Fruit fly (Drosophila melanogaster) whole organism, wandering third instar larva: ENCODE data around the gene Ssdp.

ENCODE experiments used
- Abd-B ChIP-seq: fragments of >200 bp; optimal IDR thresholded peaks from 2 replicates; lab custom pipeline; 2017; ENCODE audit warnings: missing biosample characterization, missing genetic modification characterization
- CG32264 ChIP-seq: fragments of 200-800 bp; sonication (Bioruptor generic); optimal IDR thresholded peaks from 2 replicates; lab custom pipeline; 2016; ENCODE audit warnings: missing biosample characterization, missing genetic modification characterization
- CG9705 ChIP-seq: fragments of 200-800 bp; sonication (Bioruptor generic); optimal IDR thresholded peaks from 2 replicates; lab custom pipeline; 2018; ENCODE audit warnings: missing biosample characterization, mild to moderate bottlenecking, missing genetic modification characterization
- CrebA ChIP-seq: fragments of 200-800 bp; sonication (Bioruptor generic); optimal IDR thresholded peaks from 2 replicates; lab custom pipeline; 2016; ENCODE audit warnings: missing biosample characterization, mild to moderate bottlenecking, missing genetic modification characterization, borderline replicate concordance
- Dfd ChIP-seq: fragments of >200 bp; optimal IDR thresholded peaks from 2 replicates; lab custom pipeline; 2017; ENCODE audit warnings: missing biosample characterization, missing genetic modification characterization
- Dif ChIP-seq: fragments of 200-275, 200-300 bp; sonication (Bioruptor generic); optimal IDR thresholded peaks from 2 replicates; lab custom pipeline; 2018; ENCODE audit warnings: missing biosample characterization, missing genetic modification characterization; ENCODE audit not compliant: partially characterized antibody
- GATAd ChIP-seq: sonication (Bioruptor generic); optimal IDR thresholded peaks from 2 replicates; lab custom pipeline; 2016; ENCODE audit warnings: missing biosample characterization, missing genetic modification characterization
- HLH106 ChIP-seq: fragments of 200-800 bp; optimal IDR thresholded peaks from 3 replicates; lab custom pipeline; 2019; ENCODE audit warnings: missing biosample characterization, mild to moderate bottlenecking, missing genetic modification characterization, moderate library complexity
- Hnf4 ChIP-seq: fragments of 200-800 bp; sonication (Bioruptor generic); optimal IDR thresholded peaks from 2 replicates; lab custom pipeline; 2016; ENCODE audit warnings: missing biosample characterization, mild to moderate bottlenecking, missing genetic modification characterization
- Hr78 ChIP-seq: fragments of >200 bp; optimal IDR thresholded peaks from 2 replicates; lab custom pipeline; 2017; ENCODE audit warnings: missing biosample characterization, missing genetic modification characterization
- Hr83 ChIP-seq: fragments of 200-300 bp; sonication (Bioruptor generic); optimal IDR thresholded peaks from 2 replicates; lab custom pipeline; 2016; ENCODE audit warnings: missing biosample characterization, mild to moderate bottlenecking, missing genetic modification characterization, moderate library complexity; ENCODE audit not compliant: poor library complexity, severe bottlenecking
- Jra ChIP-seq: sonication (Bioruptor generic); optimal IDR thresholded peaks from 2 replicates; lab custom pipeline; 2016; ENCODE audit warnings: missing biosample characterization, missing genetic modification characterization
- Mio ChIP-seq: sonication (Bioruptor generic); optimal IDR thresholded peaks from 2 replicates; lab custom pipeline; 2016; ENCODE audit warnings: missing biosample characterization, missing genetic modification characterization
- Myc ChIP-seq: fragments of >200 bp; optimal IDR thresholded peaks from 2 replicates; lab custom pipeline; 2017
- N ChIP-seq: fragments of >200 bp; optimal IDR thresholded peaks from 2 replicates; lab custom pipeline; 2018; ENCODE audit warnings: missing biosample characterization, missing external identifiers, missing genetic modification characterization
- OdsH ChIP-seq: fragments of 200-800 bp; sonication (Bioruptor generic); optimal IDR thresholded peaks from 2 replicates; lab custom pipeline; 2016; ENCODE audit warnings: missing biosample characterization, mild to moderate bottlenecking, missing genetic modification characterization
- Rel ChIP-seq, 2 experiments: fragments of 200-800 bp; sonication (Bioruptor generic) in 1 of 2; optimal IDR thresholded peaks; 2 replicates in 1 of 2; 3 replicates in 1 of 2; lab custom pipeline; 2016 to 2019; ENCODE audit warnings: mild to moderate bottlenecking in 2 of 2, missing biosample characterization in 2 of 2, missing genetic modification characterization in 2 of 2, moderate library complexity in 1 of 2
- Sp1 ChIP-seq: fragments of 200-800 bp; sonication (Bioruptor generic); optimal IDR thresholded peaks from 3 replicates; lab custom pipeline; 2019; ENCODE audit warnings: missing biosample characterization, mild to moderate bottlenecking, missing genetic modification characterization, moderate library complexity
- Vsx2 ChIP-seq: fragments of 200-300, 225-300 bp; sonication (Bioruptor generic); optimal IDR thresholded peaks from 2 replicates; lab custom pipeline; 2018; ENCODE audit warnings: missing biosample characterization, missing genetic modification characterization; ENCODE audit not compliant: partially characterized antibody
- br ChIP-seq: fragments of 200-800 bp; sonication (Bioruptor generic); optimal IDR thresholded peaks from 2 replicates; lab custom pipeline; 2016; ENCODE audit warnings: missing biosample characterization, missing genetic modification characterization
- brk ChIP-seq: fragments of 200-800 bp; sonication (Bioruptor generic); optimal IDR thresholded peaks from 2 replicates; lab custom pipeline; 2016; ENCODE audit warnings: missing biosample characterization, mild to moderate bottlenecking, missing genetic modification characterization
- dl ChIP-seq, 2 experiments: fragments of 175-275, 200-275 bp in 1 of 2; fragments of 200-275 bp in 1 of 2; sonication (Bioruptor generic); optimal IDR thresholded peaks; lab custom pipeline; 2018; ENCODE audit warnings: mild to moderate bottlenecking in 2 of 2, missing biosample characterization in 2 of 2, missing genetic modification characterization in 2 of 2, moderate library complexity in 2 of 2; ENCODE audit not compliant: partially characterized antibody in 2 of 2, insufficient read depth in 1 of 2
- dmrt93B ChIP-seq: fragments of 200-800 bp; sonication (Bioruptor generic); optimal IDR thresholded peaks from 2 replicates; lab custom pipeline; 2018; ENCODE audit warnings: missing biosample characterization, mild to moderate bottlenecking, missing genetic modification characterization
- dsf ChIP-seq: sonication (Bioruptor generic); optimal IDR thresholded peaks from 2 replicates; lab custom pipeline; 2016; ENCODE audit warnings: missing biosample characterization, missing genetic modification characterization, borderline replicate concordance
- ey ChIP-seq: fragments of 200-800 bp; sonication (Bioruptor generic); optimal IDR thresholded peaks from 2 replicates; lab custom pipeline; 2016; ENCODE audit warnings: missing biosample characterization, missing genetic modification characterization
- foxo ChIP-seq, 2 experiments: fragments of 200-800 bp; sonication (Bioruptor generic); optimal IDR thresholded peaks; 2 replicates in 1 of 2; 3 replicates in 1 of 2; lab custom pipeline; 2016 to 2017; ENCODE audit warnings: missing biosample characterization in 2 of 2, missing genetic modification characterization in 2 of 2
- fru ChIP-seq: fragments of 200-800 bp; sonication (Bioruptor generic); optimal IDR thresholded peaks from 3 replicates; lab custom pipeline; 2016; ENCODE audit warnings: missing biosample characterization, mild to moderate bottlenecking, missing genetic modification characterization
- h ChIP-seq: fragments of 200-800 bp; sonication (Bioruptor generic); optimal IDR thresholded peaks from 3 replicates; lab custom pipeline; 2016; ENCODE audit warnings: missing biosample characterization, mild to moderate bottlenecking, missing genetic modification characterization
- jim ChIP-seq: fragments of 175-275, 200-325 bp; sonication (Bioruptor generic); optimal IDR thresholded peaks from 2 replicates; lab custom pipeline; 2016; ENCODE audit warnings: missing biosample characterization, mild to moderate bottlenecking, missing genetic modification characterization
- lola ChIP-seq: fragments of >200 bp; optimal IDR thresholded peaks from 2 replicates; lab custom pipeline; 2017; ENCODE audit warnings: missing biosample characterization, missing genetic modification characterization
- pan ChIP-seq: fragments of >200 bp; optimal IDR thresholded peaks from 2 replicates; lab custom pipeline; 2017
- psq ChIP-seq: fragments of 200-800 bp; sonication (Bioruptor generic); optimal IDR thresholded peaks from 3 replicates; lab custom pipeline; 2017; ENCODE audit warnings: missing biosample characterization, mild to moderate bottlenecking, missing genetic modification characterization, moderate library complexity
- rgr ChIP-seq: fragments of 200-800 bp; sonication (Bioruptor generic); optimal IDR thresholded peaks from 3 replicates; lab custom pipeline; 2016; ENCODE audit warnings: missing biosample characterization, mild to moderate bottlenecking, missing genetic modification characterization
- sage ChIP-seq: fragments of 200-800 bp; sonication (Bioruptor generic); optimal IDR thresholded peaks from 2 replicates; lab custom pipeline; 2016; ENCODE audit warnings: missing biosample characterization, mild to moderate bottlenecking, missing genetic modification characterization
- sv ChIP-seq: fragments of 200-800 bp; sonication (Bioruptor generic); optimal IDR thresholded peaks from 3 replicates; lab custom pipeline; 2016; ENCODE audit warnings: missing biosample characterization, missing genetic modification characterization
- tai ChIP-seq: sonication (Bioruptor generic); optimal IDR thresholded peaks from 2 replicates; lab custom pipeline; 2016; ENCODE audit warnings: missing biosample characterization, missing genetic modification characterization
- usp ChIP-seq: fragments of >200 bp; optimal IDR thresholded peaks from 2 replicates; lab custom pipeline; 2017; ENCODE audit warnings: missing biosample characterization, missing genetic modification characterization
- woc ChIP-seq: sonication (Bioruptor generic); optimal IDR thresholded peaks from 2 replicates; lab custom pipeline; 2016; ENCODE audit warnings: missing biosample characterization, mild to moderate bottlenecking, missing genetic modification characterization

The Ssdp gene

dm6 chr3R:18167416-18168237 is 31.8 kb downstream of the Ssdp start, which contains the start of gene wrd:
TSS of gene wrd (plus strand) at chr3R:18167757.
- TF ChIP-seq h (peak; percentile 22), Hnf4 (peak; percentile 10), Myc (lab: Kevin White, UChicago) (no peak), ey (GFP tag; lab: Kevin White, UChicago) (no peak), HLH106 (peak; percentile 34), Rel (GFP tag; optimal IDR thresholded peaks at IDR 0.05; lab: Kevin White, UChicago) (no peak), Rel (tag; optimal IDR thresholded peaks at IDR 0.05; lab: Kevin White, UChicago) (peak; percentile 14), br (peak; percentile 18), fru (GFP tag; lab: Kevin White, UChicago) (peak; percentile 36), foxo (GFP tag; optimal IDR thresholded peaks at IDR 0.05; lab: Kevin White, UChicago) (peak in 1 of 2 experiments; percentile 52), Sp1 (GFP tag; lab: Kevin White, UChicago) (peak; percentile 9), psq (GFP tag; lab: Kevin White, UChicago) (no peak), woc (GFP tag; lab: Kevin White, UChicago) (peak; percentile 9), OdsH (GFP tag; lab: Kevin White, UChicago) (no peak), rgr (GFP tag; lab: Kevin White, UChicago) (peak; percentile 9)

- TF ChIP-seq GATAd (GFP tag; lab: Kevin White, UChicago), result no peak
- no peak for TF ChIP-seq psq (GFP tag; lab: Kevin White, UChicago)
- no peak for TF ChIP-seq Hnf4
- no peak for TF ChIP-seq Abd-B (GFP tag; lab: Kevin White, UChicago)
- TF ChIP-seq pan, result no peak
- no peak for TF ChIP-seq sage (GFP tag; lab: Kevin White, UChicago)
- TF ChIP-seq tai (GFP tag; lab: Kevin White, UChicago), result no peak
- no peak for TF ChIP-seq jim
- TF ChIP-seq rgr (GFP tag; lab: Kevin White, UChicago), result no peak
- no peak for TF ChIP-seq br
- no peak for TF ChIP-seq OdsH (GFP tag; lab: Kevin White, UChicago)
These were observed 32.3 kb downstream of the Ssdp start, which contains the start of the genes CG7215 and Prx5 for dm6 chr3R:18167173-18167415. TSS of gene CG7215 (minus strand) at chr3R:18167273. TSS of gene Prx5 (minus strand) at chr3R:18167273.

dm6 chr3R:18166261-18166720 is 33.1 kb downstream of the Ssdp start:
- TF ChIP-seq CrebA (GFP tag; lab: Kevin White, UChicago), result no peak
- peak; percentile 8 for TF ChIP-seq psq (GFP tag; lab: Kevin White, UChicago)
- TF ChIP-seq Dfd (GFP tag; lab: Kevin White, UChicago), result no peak
- no peak for TF ChIP-seq dl (GFP tag; optimal IDR thresholded peaks at IDR 0.05; lab: Kevin White, UChicago; ENCODE audit: insufficient read depth in 1 of 2, partially characterized antibody in 2 of 2)
- TF ChIP-seq HLH106, result peak; percentile 24
- TF ChIP-seq Myc (lab: Kevin White, UChicago), result no peak
- TF ChIP-seq N (GFP tag; lab: Kevin White, UChicago), result no peak
- TF ChIP-seq jim, result no peak
- TF ChIP-seq fru (GFP tag; lab: Kevin White, UChicago), result peak; percentile 34
- no peak for TF ChIP-seq lola
- TF ChIP-seq Abd-B (GFP tag; lab: Kevin White, UChicago), result no peak
- no peak for TF ChIP-seq GATAd (GFP tag; lab: Kevin White, UChicago)
- TF ChIP-seq sv (GFP tag; lab: Kevin White, UChicago), result no peak
- peak; percentile 10 for TF ChIP-seq h
- no peak for TF ChIP-seq pan
- TF ChIP-seq dmrt93B (GFP tag; lab: Kevin White, UChicago), result no peak
- no peak for TF ChIP-seq usp (GFP tag; lab: Kevin White, UChicago)
- TF ChIP-seq Hr83 (GFP tag; lab: Kevin White, UChicago), result peak; percentile 12
- peak; percentile 32 for TF ChIP-seq Jra (GFP tag; lab: Kevin White, UChicago)
- TF ChIP-seq Hr78 (GFP tag; lab: Kevin White, UChicago), result no peak
- peak in 1 of 2 experiments; percentile 56 for TF ChIP-seq foxo (GFP tag; optimal IDR thresholded peaks at IDR 0.05; lab: Kevin White, UChicago)
- TF ChIP-seq tai (GFP tag; lab: Kevin White, UChicago), result no peak
- peak; percentile 32 for TF ChIP-seq br
- no peak for TF ChIP-seq Rel (GFP tag; optimal IDR thresholded peaks at IDR 0.05; lab: Kevin White, UChicago)
- peak; percentile 4 for TF ChIP-seq Rel (tag; optimal IDR thresholded peaks at IDR 0.05; lab: Kevin White, UChicago)
- TF ChIP-seq Sp1 (GFP tag; lab: Kevin White, UChicago), result no peak
- peak; percentile 10 for TF ChIP-seq ey (GFP tag; lab: Kevin White, UChicago)
- no peak for TF ChIP-seq sage (GFP tag; lab: Kevin White, UChicago)
- TF ChIP-seq brk (GFP tag; lab: Kevin White, UChicago), result no peak
- no peak for TF ChIP-seq Mio
- TF ChIP-seq Hnf4, result peak; percentile 37
- no peak for TF ChIP-seq CG32264 (GFP tag; lab: Kevin White, UChicago)
- TF ChIP-seq dsf (GFP tag; lab: Kevin White, UChicago), result no peak
- no peak for TF ChIP-seq Dif (GFP tag; lab: Kevin White, UChicago)
- TF ChIP-seq woc (GFP tag; lab: Kevin White, UChicago), result peak; percentile 21
- peak; percentile 24 for TF ChIP-seq rgr (GFP tag; lab: Kevin White, UChicago)
- no peak for TF ChIP-seq Vsx2 (GFP tag; lab: Kevin White, UChicago)
- TF ChIP-seq OdsH (GFP tag; lab: Kevin White, UChicago), result no peak
- TF ChIP-seq CG9705 (GFP tag; lab: Kevin White, UChicago), result peak; percentile 9
